Worm (Caenorhabditis elegans): ENCODE measurements around the gene ubc-23.

DNA sequence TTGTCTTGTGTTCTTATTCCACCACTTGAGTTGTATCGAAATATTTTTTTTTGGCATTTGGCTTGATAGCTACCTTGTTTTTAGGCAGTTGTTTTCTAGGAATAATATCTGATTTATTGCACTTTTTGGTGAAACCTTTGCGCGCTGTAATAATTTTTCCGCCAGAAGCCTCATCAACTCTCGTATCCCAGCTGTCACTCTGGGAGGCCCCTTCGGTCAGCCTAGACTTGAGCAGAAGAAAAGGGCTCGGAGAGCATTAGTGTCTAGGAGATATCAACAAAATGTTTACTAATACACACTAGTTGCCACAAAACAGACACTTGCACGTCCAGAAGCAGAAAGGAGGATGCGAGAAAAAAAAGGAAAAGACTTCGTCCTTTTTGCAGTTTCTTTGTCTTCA is 44.7 kb downstream of the ubc-23 start:
- TF ChIP-seq nfya-2 (GFP tag; IDR thresholded peaks at IDR 0.05) = no peak
- TF ChIP-seq K11D2.4 (GFP tag; IDR thresholded peaks at IDR 0.05) = no peak
- TF ChIP-seq akir-1 (GFP tag; optimal IDR thresholded peaks at IDR 0.05) = no peak
- no peak for TF ChIP-seq pha-4 (tag; optimal IDR thresholded peaks at IDR 0.05)
- no peak for TF ChIP-seq snpc-4 (GFP tag; optimal IDR thresholded peaks at IDR 0.05)
- no peak for TF ChIP-seq snpc-4 (tag; optimal IDR thresholded peaks at IDR 0.05)

Data from whole organism, young adult.